Worm (Caenorhabditis elegans): ENCODE results near the gene Y50D4B.4.

DNA sequence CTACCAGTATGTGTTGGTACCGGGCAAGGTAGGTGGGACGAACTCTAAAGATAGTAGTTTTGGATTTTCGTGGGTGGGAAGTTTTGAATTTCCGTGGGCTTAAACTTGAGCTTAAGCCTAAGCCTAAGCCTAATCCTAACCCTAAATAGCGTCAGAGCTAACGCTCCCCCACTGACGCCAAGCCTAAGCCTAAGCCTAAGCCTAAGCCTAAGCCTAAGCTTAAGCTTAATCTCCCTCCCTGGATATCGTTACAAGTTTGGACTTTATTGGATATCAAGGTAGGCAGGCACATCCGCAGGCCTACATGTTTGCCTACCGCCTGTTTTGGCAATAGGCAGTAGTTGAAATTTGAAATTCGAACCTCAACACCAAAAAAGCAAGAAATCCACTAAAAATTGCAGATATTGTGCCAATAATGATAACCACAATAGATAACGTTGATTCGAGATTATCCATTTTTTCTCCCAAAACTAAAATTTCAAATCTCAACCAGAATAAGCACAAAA, 39.8 kb upstream of the Y50D4B.4 start, which contains the start of gene K10C9.4:
- TF ChIP-seq nhr-12 (tag; optimal IDR thresholded peaks at IDR 0.05): no peak
- no peak for TF ChIP-seq lin-13 (tag; optimal IDR thresholded peaks at IDR 0.05)
